Worm (Caenorhabditis elegans) whole organism, L4 larva: ENCODE measurements around the gene F56D2.3.

Source experiments
- ZK337.2 ChIP-seq: fragments of 200-800 bp; sonication (Bioruptor generic); IDR thresholded peaks from 2 replicates; pipeline ENCODE4 v1.3.6; 2022; ENCODE audit warnings: missing genetic modification reagents, missing genetic modification characterization, missing compliant biosample characterization
- gei-8 ChIP-seq: fragments of 200-800 bp; sonication (Bioruptor generic); optimal IDR thresholded peaks from 2 replicates; lab custom pipeline; 2018; ENCODE audit warnings: mild to moderate bottlenecking, missing genetic modification characterization, missing compliant biosample characterization
- lsy-2 ChIP-seq, 2 experiments: fragments of 150-350 bp in 1 of 2; sonication (generic microtip) in 1 of 2; optimal IDR thresholded peaks; 2 replicates each; lab custom pipeline; 2014 to 2017; ENCODE audit warnings: missing biosample characterization in 2 of 2, missing genetic modification characterization in 2 of 2
- mep-1 ChIP-seq: fragments of 150-350 bp; sonication (generic microtip); optimal IDR thresholded peaks from 3 replicates; lab custom pipeline; 2014; ENCODE audit warnings: missing biosample characterization, missing genetic modification characterization

DNA sequence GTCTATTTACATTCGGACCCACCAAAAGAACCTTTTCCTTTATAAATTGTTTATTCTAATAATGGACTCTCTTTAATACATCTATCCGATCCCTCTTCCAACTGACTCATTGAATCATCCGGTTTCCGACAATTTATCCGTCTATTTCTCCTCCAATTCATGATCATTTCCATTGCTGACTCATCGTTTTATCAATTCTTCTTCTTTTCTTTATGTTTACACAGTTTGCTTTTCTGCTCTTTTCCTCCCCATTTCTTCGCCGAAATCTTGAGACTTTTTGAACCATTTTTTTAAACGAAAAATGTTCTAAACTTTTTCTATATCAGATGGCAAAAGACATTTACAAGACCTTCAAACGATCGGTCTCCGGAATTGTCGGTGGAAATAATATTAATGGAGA, 10.7 kb downstream of the F56D2.3 start, which contains the start of gene ced-6:
- TF ChIP-seq mep-1 (no peak), gei-8 (GFP tag; lab: Kevin White, UChicago) (no peak), lsy-2 (tag; optimal IDR thresholded peaks at IDR 0.05; lab: Kevin White, UChicago) (no peak), ZK337.2 (GFP tag; lab: Robert Waterston, UW) (no peak)
